Fruit fly (Drosophila melanogaster): ENCODE results near the gene park.

DNA sequence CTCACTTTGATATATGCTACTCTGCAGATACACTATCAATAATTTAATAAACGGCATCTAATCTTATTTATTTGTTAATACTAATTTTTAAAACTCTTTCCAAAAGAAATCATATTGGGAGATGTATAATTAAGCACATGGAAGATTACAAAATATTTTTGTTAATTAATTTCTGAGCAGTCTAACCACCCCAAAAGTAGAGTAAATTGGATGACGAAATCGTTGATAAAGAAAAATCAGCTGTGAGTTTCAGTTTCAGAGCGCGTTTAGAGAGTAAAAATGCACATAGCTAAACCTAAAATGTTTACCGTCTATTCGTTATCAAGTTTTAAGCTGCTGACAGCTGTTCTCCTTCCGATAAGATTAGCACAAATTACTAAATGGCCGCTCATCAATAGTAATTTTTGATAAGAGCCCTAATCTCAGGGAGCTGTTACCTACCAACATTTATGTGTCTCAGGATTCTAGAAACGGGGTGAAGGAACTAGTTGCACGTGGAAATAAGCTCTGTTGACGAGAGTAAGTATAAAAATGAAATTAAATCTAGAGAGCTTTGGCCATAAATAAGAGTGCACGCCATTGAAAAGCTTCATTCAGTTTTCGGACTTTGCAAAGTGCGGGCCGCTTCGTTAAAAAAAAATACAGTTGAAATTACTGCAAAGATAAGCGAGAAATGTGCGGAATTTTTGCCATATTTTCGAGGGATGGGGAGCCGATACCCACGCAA lies 24.0 kb downstream of the park start, which contains the start of the genes chb and AsnS:
- TF ChIP-seq spab (GFP tag; optimal IDR thresholded peaks at IDR 0.05) (peak; percentile 43), Blimp-1 (GFP tag; optimal IDR thresholded peaks at IDR 0.05) (peak; percentile 59), pdm3 (GFP tag; optimal IDR thresholded peaks at IDR 0.05) (peak; percentile 85), Gug (GFP tag; IDR thresholded peaks at IDR 0.05) (peak; percentile 88), Lpt (GFP tag; optimal IDR thresholded peaks at IDR 0.05) (peak; percentile 62), OdsH (GFP tag; optimal IDR thresholded peaks at IDR 0.05) (peak; percentile 78), Sox102F (GFP tag; optimal IDR thresholded peaks at IDR 0.05) (peak; percentile 76), CG10669 (GFP tag; optimal IDR thresholded peaks at IDR 0.05) (peak; percentile 71), dsx (GFP tag; optimal IDR thresholded peaks at IDR 0.05; ENCODE audit: poor library complexity, severe bottlenecking) (peak; percentile 69), lz (GFP tag; optimal IDR thresholded peaks at IDR 0.05) (peak; percentile 85), CG3919 (GFP tag; optimal IDR thresholded peaks at IDR 0.05) (peak; percentile 61), CG11762 (GFP tag; optimal IDR thresholded peaks at IDR 0.05; ENCODE audit: insufficient read depth) (peak; percentile 55), CG8319 (GFP tag; optimal IDR thresholded peaks at IDR 0.05) (peak; percentile 29), CG31627 (GFP tag; optimal IDR thresholded peaks at IDR 0.05) (peak; percentile 85)
